Worm (Caenorhabditis elegans) whole organism, early embryonic: ENCODE data around the gene E02H9.9.

Experiments
- B0310.2 ChIP-seq: sonication (generic microtip); optimal IDR thresholded peaks from 2 replicates; lab custom pipeline; 2016; ENCODE audit warnings: mild to moderate bottlenecking, missing genetic modification characterization, missing compliant biosample characterization
- aly-1 ChIP-seq: sonication (generic microtip); optimal IDR thresholded peaks from 2 replicates; lab custom pipeline; 2016; ENCODE audit warnings: missing genetic modification characterization, missing compliant biosample characterization
- ama-1 ChIP-seq: fragments of 150-350 bp; optimal IDR thresholded peaks from 2 replicates; lab custom pipeline; 2014
- ceh-36 ChIP-seq: sonication (generic microtip); optimal IDR thresholded peaks from 2 replicates; lab custom pipeline; 2016; ENCODE audit warnings: missing genetic modification characterization, inconsistent platforms, missing compliant biosample characterization
- hnd-1 ChIP-seq: sonication (generic microtip); optimal IDR thresholded peaks from 2 replicates; lab custom pipeline; 2016; ENCODE audit warnings: missing genetic modification characterization, missing compliant biosample characterization
- scrt-1 ChIP-seq: fragments of 200-800 bp; sonication (Bioruptor generic); IDR thresholded peaks from 2 replicates; pipeline ENCODE4 v1.3.6; 2022; ENCODE audit warnings: missing genetic modification characterization, missing compliant biosample characterization
- tbx-37 ChIP-seq: fragments of 200-800 bp; sonication (Bioruptor generic); conservative IDR thresholded peaks from 2 replicates; pipeline ENCODE4 v1.3.6; 2022; ENCODE audit warnings: missing genetic modification reagents, missing genetic modification characterization, missing compliant biosample characterization

DNA sequence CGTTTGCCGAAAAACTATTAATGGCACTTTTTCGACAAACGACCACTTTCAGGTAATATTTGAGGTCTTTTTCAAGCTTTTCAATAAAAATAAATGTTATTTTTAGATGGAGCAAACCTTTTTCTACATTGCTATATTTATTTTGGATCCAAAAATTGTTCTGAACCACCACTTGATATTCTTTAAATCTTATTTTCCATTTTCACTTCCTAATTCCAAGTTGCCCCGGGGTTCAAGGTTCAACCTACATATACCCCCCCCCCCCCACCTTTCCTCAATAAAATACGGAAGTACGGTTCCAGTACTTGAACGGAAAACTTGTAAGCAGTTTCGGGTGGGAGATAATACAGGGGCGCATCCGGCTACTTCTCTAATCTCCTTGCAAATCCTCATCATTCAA lies 40.4 kb upstream of the E02H9.9 start, which contains the start of gene Y54F10AM.6:
- no peak for TF ChIP-seq hnd-1 (tag; lab: Kevin White, UChicago)
- no peak for TF ChIP-seq scrt-1 (GFP tag; lab: Robert Waterston, UW)
- no peak for TF ChIP-seq ceh-36 (tag; lab: Kevin White, UChicago)
- TF ChIP-seq tbx-37 (GFP tag; lab: Robert Waterston, UW): no peak
- no peak for TF ChIP-seq ama-1 (lab: Kevin White, UChicago)
- TF ChIP-seq B0310.2 (tag; lab: Kevin White, UChicago): no peak
- TF ChIP-seq aly-1: no peak
